Worm (Caenorhabditis elegans) whole organism, midembryonic: ENCODE results near the gene Y69H2.15.

Experiments used
- T22C8.4 ChIP-seq: fragments of 200-800 bp; sonication (Bioruptor generic); IDR thresholded peaks from 2 replicates; pipeline ENCODE4 v1.3.6; 2022; ENCODE audit warnings: missing genetic modification characterization, missing compliant biosample characterization
- cog-1 ChIP-seq: sonication (generic microtip); optimal IDR thresholded peaks from 2 replicates; lab custom pipeline; 2016; ENCODE audit warnings: missing genetic modification characterization, missing compliant biosample characterization
- flt-1 ChIP-seq: fragments of 200-800 bp; sonication (Bioruptor generic); IDR thresholded peaks from 2 replicates; pipeline ENCODE4 v1.3.6; 2022; ENCODE audit warnings: missing genetic modification characterization, missing compliant biosample characterization
- klf-2 ChIP-seq: fragments of 200-800 bp; sonication (Bioruptor generic); conservative IDR thresholded peaks from 2 replicates; pipeline ENCODE4 v1.3.6; 2022; ENCODE audit warnings: missing genetic modification reagents, missing genetic modification characterization, missing compliant biosample characterization
- med-1 ChIP-seq: sonication (generic microtip); optimal IDR thresholded peaks from 2 replicates; lab custom pipeline; 2017; ENCODE audit warnings: missing genetic modification characterization, mild to moderate bottlenecking, missing compliant biosample characterization, antibody characterized with exemption, missing genetic modification reagents; ENCODE audit not compliant: insufficient read depth
- ref-1 ChIP-seq: fragments of 200-800 bp; sonication (Bioruptor generic); conservative IDR thresholded peaks from 2 replicates; pipeline ENCODE4 v1.3.6; 2022; ENCODE audit warnings: missing genetic modification reagents, missing genetic modification characterization, missing compliant biosample characterization
- tab-1 ChIP-seq: fragments of 200-800 bp; sonication (Bioruptor generic); IDR thresholded peaks from 2 replicates; pipeline ENCODE4 v1.3.6; 2022; ENCODE audit warnings: missing genetic modification characterization, missing compliant biosample characterization
- ztf-23 ChIP-seq: fragments of 200-800 bp; sonication (Bioruptor generic); IDR thresholded peaks from 2 replicates; pipeline ENCODE4 v1.3.6; 2022; ENCODE audit warnings: missing genetic modification reagents, missing genetic modification characterization, missing compliant biosample characterization
- ztf-29 ChIP-seq: fragments of 200-800 bp; sonication (Bioruptor generic); IDR thresholded peaks from 2 replicates; pipeline ENCODE4 v1.3.6; 2022; ENCODE audit warnings: missing genetic modification reagents, missing genetic modification characterization, missing compliant biosample characterization

ce11 chrV:18650043-18650442, 23.4 kb upstream of the Y69H2.15 start, which contains the start of gene egas-2:
- TF ChIP-seq ztf-23 (GFP tag; lab: Robert Waterston, UW) (no peak), tab-1 (GFP tag; lab: Robert Waterston, UW) (no peak), klf-2 (GFP tag; lab: Robert Waterston, UW) (no peak), cog-1 (tag; lab: Kevin White, UChicago) (no peak), ref-1 (GFP tag; lab: Robert Waterston, UW) (no peak), T22C8.4 (GFP tag; lab: Robert Waterston, UW) (no peak), med-1 (GFP tag; lab: Kevin White, UChicago) (no peak), flt-1 (GFP tag; lab: Robert Waterston, UW) (no peak), ztf-29 (GFP tag; lab: Robert Waterston, UW) (no peak)
